Worm (Caenorhabditis elegans) whole organism, L3 larva: ENCODE measurements around the gene pals-33.

ENCODE experiments used
- fkh-10 ChIP-seq: sonication (generic microtip); optimal IDR thresholded peaks from 2 replicates; lab custom pipeline; 2017; ENCODE audit warnings: missing biosample characterization, missing genetic modification reagents, missing genetic modification characterization
- fos-1 ChIP-seq: fragments of 150-350 bp; optimal IDR thresholded peaks from 2 replicates; lab custom pipeline; 2014; ENCODE audit warnings: missing biosample characterization, missing genetic modification characterization
- mml-1 ChIP-seq: fragments of 150-350 bp; sonication (generic microtip); optimal IDR thresholded peaks from 3 replicates; lab custom pipeline; 2014; ENCODE audit warnings: missing biosample characterization, missing genetic modification characterization
- nhr-25 ChIP-seq: sonication (generic microtip); optimal IDR thresholded peaks from 2 replicates; lab custom pipeline; 2017; ENCODE audit warnings: missing biosample characterization, missing genetic modification characterization
- pqm-1 ChIP-seq: fragments of 150-350 bp; optimal IDR thresholded peaks from 2 replicates; lab custom pipeline; 2017; ENCODE audit warnings: missing biosample characterization, missing genetic modification characterization, inconsistent platforms
- sea-2 ChIP-seq: fragments of 150-350 bp; sonication (generic microtip); optimal IDR thresholded peaks from 4 replicates; lab custom pipeline; 2014; ENCODE audit warnings: missing biosample characterization, missing genetic modification reagents, missing genetic modification characterization
- skn-1 ChIP-seq: fragments of 150-350 bp; optimal IDR thresholded peaks from 2 replicates; lab custom pipeline; 2014; ENCODE audit warnings: missing biosample characterization, missing genetic modification characterization
- unc-62 ChIP-seq: fragments of 150-350 bp; sonication (generic microtip); optimal IDR thresholded peaks from 4 replicates; lab custom pipeline; 2014; ENCODE audit warnings: missing biosample characterization, missing genetic modification reagents, missing genetic modification characterization
- zag-1 ChIP-seq: fragments of 150-350 bp; optimal IDR thresholded peaks from 2 replicates; lab custom pipeline; 2014; ENCODE audit warnings: missing biosample characterization, missing genetic modification characterization

DNA sequence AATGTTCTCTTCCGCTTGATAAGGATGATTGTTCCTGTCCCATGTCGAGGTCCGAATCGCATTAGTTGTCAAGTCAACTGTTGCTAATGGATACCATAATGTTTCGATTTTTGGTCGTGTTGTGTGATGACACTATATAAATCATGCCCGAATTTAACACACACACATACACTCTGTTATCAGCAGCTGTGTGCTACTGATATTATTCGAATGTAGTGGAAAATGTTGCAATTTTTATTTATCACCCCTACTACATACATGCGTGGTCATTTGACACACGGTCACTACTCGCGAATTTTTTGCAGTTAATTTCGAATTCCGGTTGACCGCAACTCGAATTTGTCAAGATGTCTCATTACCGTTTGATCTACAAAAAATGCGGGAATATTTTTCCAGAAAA, 19.4 kb downstream of the pals-33 start:
- TF ChIP-seq zag-1 (tag; lab: Kevin White, UChicago) (no peak), sea-2 (no peak), unc-62 (GFP tag; lab: Kevin White, UChicago) (no peak), fos-1 (tag; lab: Kevin White, UChicago) (no peak), skn-1 (tag; lab: Kevin White, UChicago) (no peak), mml-1 (no peak), pqm-1 (tag; lab: Kevin White, UChicago) (peak; percentile 50), nhr-25 (no peak), fkh-10 (GFP tag; lab: Kevin White, UChicago) (no peak)
